Worm (Caenorhabditis elegans): ENCODE data around the gene str-204.

Gene str-204

DNA sequence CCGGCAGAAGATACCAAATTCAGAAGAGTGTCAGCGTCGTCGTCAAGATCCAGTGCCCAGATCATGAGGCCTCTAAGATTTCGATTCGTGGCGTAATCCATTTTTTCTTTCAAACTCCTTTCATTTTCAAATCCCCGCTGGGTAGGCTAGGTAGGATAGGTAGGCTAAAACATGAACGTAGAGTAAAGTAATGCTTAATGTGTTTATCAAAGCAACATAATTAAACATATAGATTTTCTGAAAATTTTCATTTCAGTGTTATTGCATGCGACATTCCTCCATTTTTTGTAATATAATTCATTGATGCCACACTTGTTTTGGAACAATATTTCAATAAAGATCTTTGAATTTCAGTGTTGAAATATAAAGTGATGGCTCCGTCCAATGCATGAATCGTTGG, 30.0 kb upstream of the str-204 start, which contains the start of gene T01C4.8:
Gene T01C4.8 (minus strand): TSS at position 101 of the 400 bp plus-strand sequence.
- no peak for TF ChIP-seq pes-1 (GFP tag; IDR thresholded peaks at IDR 0.05)
- TF ChIP-seq aly-1 (tag; optimal IDR thresholded peaks at IDR 0.05): no peak
- TF ChIP-seq B0310.2 (tag; optimal IDR thresholded peaks at IDR 0.05): no peak
- no peak for TF ChIP-seq hmg-4 (GFP tag; optimal IDR thresholded peaks at IDR 0.05)
- TF ChIP-seq hmbx-1 (tag; optimal IDR thresholded peaks at IDR 0.05): no peak
- TF ChIP-seq tra-4 (tag; optimal IDR thresholded peaks at IDR 0.05): no peak
- TF ChIP-seq flt-1 (GFP tag; IDR thresholded peaks at IDR 0.05): no peak
- TF ChIP-seq sea-1 (GFP tag; conservative IDR thresholded peaks at IDR 0.05): no peak
- TF ChIP-seq ceh-13 (GFP tag; optimal IDR thresholded peaks at IDR 0.05): no peak
- TF ChIP-seq hnd-1 (tag; optimal IDR thresholded peaks at IDR 0.05): no peak
- no peak for TF ChIP-seq F13C5.2 (tag; optimal IDR thresholded peaks at IDR 0.05)
- no peak for TF ChIP-seq tbx-37 (GFP tag; conservative IDR thresholded peaks at IDR 0.05)
- no peak for TF ChIP-seq ama-1 (optimal IDR thresholded peaks at IDR 0.05)
- TF ChIP-seq ets-7 (tag; optimal IDR thresholded peaks at IDR 0.05): no peak
- TF ChIP-seq tbx-11 (GFP tag; IDR thresholded peaks at IDR 0.05): no peak
- no peak for TF ChIP-seq scrt-1 (GFP tag; IDR thresholded peaks at IDR 0.05)
- TF ChIP-seq ceh-36 (tag; optimal IDR thresholded peaks at IDR 0.05): no peak

DNA sequence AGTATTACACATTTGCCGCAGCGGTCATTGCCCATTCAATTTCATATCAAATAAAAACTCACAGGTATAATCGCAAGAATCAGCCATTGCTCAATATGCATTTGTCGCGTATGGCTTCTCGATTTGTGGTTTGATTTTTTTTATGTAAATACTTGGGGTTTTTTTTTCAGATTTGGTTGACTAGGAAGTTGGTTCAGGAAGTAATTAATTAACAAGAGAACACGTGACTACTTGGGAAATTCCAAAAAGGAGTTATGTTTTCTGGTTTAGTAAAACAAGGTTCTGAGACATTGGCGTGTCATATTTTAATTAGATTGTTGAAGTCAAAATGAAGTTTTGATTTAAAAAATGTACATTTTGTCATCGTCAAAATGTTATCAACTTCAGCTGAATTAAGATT, 28.5 kb upstream of the str-204 start, which contains the start of gene srx-36:
Gene srx-36 (minus strand): TSS at position 101 of the 400 bp plus-strand sequence.
- TF ChIP-seq flt-1 (GFP tag; IDR thresholded peaks at IDR 0.05) (no peak), ama-1 (optimal IDR thresholded peaks at IDR 0.05) (no peak), aly-1 (tag; optimal IDR thresholded peaks at IDR 0.05) (no peak), tbx-37 (GFP tag; conservative IDR thresholded peaks at IDR 0.05) (no peak), hnd-1 (tag; optimal IDR thresholded peaks at IDR 0.05) (no peak), ets-7 (tag; optimal IDR thresholded peaks at IDR 0.05) (no peak), sea-1 (GFP tag; conservative IDR thresholded peaks at IDR 0.05) (no peak), B0310.2 (tag; optimal IDR thresholded peaks at IDR 0.05) (no peak), tbx-11 (GFP tag; IDR thresholded peaks at IDR 0.05) (no peak), hmg-4 (GFP tag; optimal IDR thresholded peaks at IDR 0.05) (no peak), pes-1 (GFP tag; IDR thresholded peaks at IDR 0.05) (no peak), ceh-36 (tag; optimal IDR thresholded peaks at IDR 0.05) (no peak), scrt-1 (GFP tag; IDR thresholded peaks at IDR 0.05) (no peak), ceh-13 (GFP tag; optimal IDR thresholded peaks at IDR 0.05) (no peak), tra-4 (tag; optimal IDR thresholded peaks at IDR 0.05) (no peak), F13C5.2 (tag; optimal IDR thresholded peaks at IDR 0.05) (no peak), hmbx-1 (tag; optimal IDR thresholded peaks at IDR 0.05) (no peak)

DNA sequence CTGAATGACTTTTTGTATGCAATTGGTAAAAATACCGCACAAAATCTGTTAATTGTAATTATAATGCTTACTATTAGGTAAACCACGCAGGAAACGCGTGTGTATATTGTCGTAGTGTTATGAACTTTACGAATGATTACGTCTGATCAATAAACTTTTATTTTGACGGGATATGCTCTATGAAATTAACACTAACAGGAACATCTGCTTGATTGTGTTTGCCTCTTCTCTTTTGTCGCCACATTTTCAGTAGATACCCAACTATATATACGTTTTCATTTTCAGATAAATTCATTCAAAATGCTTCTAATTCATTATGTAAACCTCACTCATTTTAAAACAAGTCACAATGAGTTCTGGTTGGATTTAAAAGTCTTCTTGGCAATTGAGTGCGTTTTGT, 27.2 kb upstream of the str-204 start, which contains the start of gene sre-10:
Gene sre-10 (plus strand): TSS at position 301 of the 400 bp plus-strand sequence.
- no peak for TF ChIP-seq aly-1 (tag; optimal IDR thresholded peaks at IDR 0.05)

DNA sequence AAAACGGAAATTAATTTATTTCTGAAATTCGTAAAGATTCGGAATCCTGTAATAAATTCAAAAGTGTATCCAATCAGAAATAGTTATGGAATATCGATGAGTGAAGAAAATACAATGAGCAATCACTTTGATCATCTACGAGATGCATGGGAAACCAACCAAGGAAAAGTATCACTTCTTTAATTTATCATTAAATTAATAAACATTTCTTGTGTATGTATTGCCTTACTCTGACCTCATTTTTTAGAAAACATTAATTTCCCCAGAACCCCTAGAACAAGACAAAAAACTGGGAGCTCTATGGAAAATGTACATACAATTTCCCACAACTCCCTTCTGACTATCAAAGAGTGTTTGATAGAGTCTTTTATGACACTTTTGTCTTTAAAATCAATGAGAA, 25.5 kb upstream of the str-204 start, which contains the start of gene F10D2.16:
Gene F10D2.16 (plus strand): TSS at position 301 of the 400 bp plus-strand sequence.
- TF ChIP-seq hmbx-1 (tag; optimal IDR thresholded peaks at IDR 0.05) (no peak), ceh-13 (GFP tag; optimal IDR thresholded peaks at IDR 0.05) (no peak), tra-4 (tag; optimal IDR thresholded peaks at IDR 0.05) (no peak), F13C5.2 (tag; optimal IDR thresholded peaks at IDR 0.05) (no peak), aly-1 (tag; optimal IDR thresholded peaks at IDR 0.05) (no peak), tbx-37 (GFP tag; conservative IDR thresholded peaks at IDR 0.05) (no peak), hmg-4 (GFP tag; optimal IDR thresholded peaks at IDR 0.05) (no peak), ets-7 (tag; optimal IDR thresholded peaks at IDR 0.05) (no peak), ceh-36 (tag; optimal IDR thresholded peaks at IDR 0.05) (no peak), flt-1 (GFP tag; IDR thresholded peaks at IDR 0.05) (no peak), ama-1 (optimal IDR thresholded peaks at IDR 0.05) (no peak), scrt-1 (GFP tag; IDR thresholded peaks at IDR 0.05) (no peak), pes-1 (GFP tag; IDR thresholded peaks at IDR 0.05) (no peak), B0310.2 (tag; optimal IDR thresholded peaks at IDR 0.05) (no peak), sea-1 (GFP tag; conservative IDR thresholded peaks at IDR 0.05) (no peak), hnd-1 (tag; optimal IDR thresholded peaks at IDR 0.05) (no peak), tbx-11 (GFP tag; IDR thresholded peaks at IDR 0.05) (no peak)

DNA sequence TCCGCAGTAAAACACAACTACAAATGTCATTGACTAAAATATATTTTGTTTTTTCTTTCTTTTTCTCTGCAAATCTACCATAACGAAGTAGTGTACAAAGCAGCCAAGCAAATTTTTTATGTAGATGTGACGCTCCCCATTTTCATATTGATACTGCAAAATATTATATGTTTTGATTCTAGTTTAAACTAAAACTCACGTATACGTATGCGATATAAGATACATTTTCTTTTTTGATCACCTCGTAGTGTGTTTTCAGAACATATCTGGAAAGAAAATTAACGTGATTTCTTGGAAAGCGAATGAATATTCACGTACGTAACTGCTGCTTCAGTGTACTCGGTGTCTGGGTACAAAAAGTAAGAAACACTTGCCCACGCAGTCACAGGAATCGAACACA, 22.6 kb upstream of the str-204 start:
- TF ChIP-seq hnd-1 (tag; optimal IDR thresholded peaks at IDR 0.05): no peak
- no peak for TF ChIP-seq F13C5.2 (tag; optimal IDR thresholded peaks at IDR 0.05)
- TF ChIP-seq tbx-11 (GFP tag; IDR thresholded peaks at IDR 0.05): no peak
- TF ChIP-seq flt-1 (GFP tag; IDR thresholded peaks at IDR 0.05): no peak
- no peak for TF ChIP-seq ets-7 (tag; optimal IDR thresholded peaks at IDR 0.05)
- TF ChIP-seq sea-1 (GFP tag; conservative IDR thresholded peaks at IDR 0.05): no peak
- no peak for TF ChIP-seq aly-1 (tag; optimal IDR thresholded peaks at IDR 0.05)
- TF ChIP-seq ceh-13 (GFP tag; optimal IDR thresholded peaks at IDR 0.05): no peak
- TF ChIP-seq ama-1 (optimal IDR thresholded peaks at IDR 0.05): no peak
- TF ChIP-seq B0310.2 (tag; optimal IDR thresholded peaks at IDR 0.05): no peak
- no peak for TF ChIP-seq hmbx-1 (tag; optimal IDR thresholded peaks at IDR 0.05)
- no peak for TF ChIP-seq tra-4 (tag; optimal IDR thresholded peaks at IDR 0.05)
- no peak for TF ChIP-seq ceh-36 (tag; optimal IDR thresholded peaks at IDR 0.05)
- TF ChIP-seq tbx-37 (GFP tag; conservative IDR thresholded peaks at IDR 0.05): no peak

DNA sequence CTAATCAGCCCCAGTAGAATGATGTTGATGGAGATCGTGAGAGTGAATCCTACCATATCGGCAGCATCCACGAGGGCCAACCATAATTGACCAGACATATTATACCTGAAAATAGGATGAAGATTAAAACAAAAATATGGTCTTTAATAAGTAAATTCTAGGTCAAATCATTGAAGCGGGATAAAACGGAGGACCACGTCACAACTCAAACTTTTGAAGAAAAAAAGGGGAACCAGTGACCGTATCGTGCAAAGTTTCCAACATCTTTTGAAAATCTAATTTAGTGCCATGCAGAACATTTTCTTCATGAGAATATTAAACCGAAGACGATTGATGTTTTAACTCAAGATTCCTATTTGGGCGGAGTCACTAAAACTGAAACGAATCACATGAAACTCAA, 21.2 kb upstream of the str-204 start, which contains the start of gene str-112:
Gene str-112 (minus strand): TSS at position 101 of the 400 bp plus-strand sequence.
- TF ChIP-seq ets-7 (tag; optimal IDR thresholded peaks at IDR 0.05): no peak
- TF ChIP-seq B0310.2 (tag; optimal IDR thresholded peaks at IDR 0.05): no peak
- TF ChIP-seq ceh-36 (tag; optimal IDR thresholded peaks at IDR 0.05): no peak
- TF ChIP-seq flt-1 (GFP tag; IDR thresholded peaks at IDR 0.05): no peak
- no peak for TF ChIP-seq tra-4 (tag; optimal IDR thresholded peaks at IDR 0.05)
- TF ChIP-seq hmbx-1 (tag; optimal IDR thresholded peaks at IDR 0.05): no peak
- TF ChIP-seq F13C5.2 (tag; optimal IDR thresholded peaks at IDR 0.05): no peak
- TF ChIP-seq tbx-37 (GFP tag; conservative IDR thresholded peaks at IDR 0.05): no peak
- no peak for TF ChIP-seq aly-1 (tag; optimal IDR thresholded peaks at IDR 0.05)
- TF ChIP-seq hnd-1 (tag; optimal IDR thresholded peaks at IDR 0.05): no peak
- TF ChIP-seq ama-1 (optimal IDR thresholded peaks at IDR 0.05): no peak
- TF ChIP-seq hmg-4 (GFP tag; optimal IDR thresholded peaks at IDR 0.05): no peak
- no peak for TF ChIP-seq pes-1 (GFP tag; IDR thresholded peaks at IDR 0.05)

DNA sequence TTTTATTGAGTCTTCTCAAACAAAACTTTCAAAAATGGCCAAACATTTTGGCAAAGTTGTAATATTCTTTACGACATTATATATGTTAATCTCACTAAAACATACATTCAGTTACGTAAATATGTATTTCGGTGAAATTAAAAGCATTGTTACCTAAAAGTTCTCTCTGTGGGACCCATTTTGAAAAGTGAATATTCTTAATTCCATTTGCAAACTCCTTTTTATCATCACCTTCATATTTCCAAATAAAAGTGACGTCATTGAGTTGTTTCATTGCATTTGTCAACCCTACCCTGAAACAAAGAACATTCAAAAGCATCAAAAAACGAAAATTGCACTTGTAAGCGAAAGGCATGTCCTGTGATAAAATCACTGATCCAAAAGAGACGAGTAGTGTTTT, 19.1 kb upstream of the str-204 start:
- no peak for TF ChIP-seq ama-1 (optimal IDR thresholded peaks at IDR 0.05)
- TF ChIP-seq tbx-11 (GFP tag; IDR thresholded peaks at IDR 0.05): no peak
- no peak for TF ChIP-seq hmbx-1 (tag; optimal IDR thresholded peaks at IDR 0.05)
- no peak for TF ChIP-seq sea-1 (GFP tag; conservative IDR thresholded peaks at IDR 0.05)
- TF ChIP-seq hmg-4 (GFP tag; optimal IDR thresholded peaks at IDR 0.05): no peak
- no peak for TF ChIP-seq tra-4 (tag; optimal IDR thresholded peaks at IDR 0.05)
- no peak for TF ChIP-seq ceh-36 (tag; optimal IDR thresholded peaks at IDR 0.05)
- TF ChIP-seq ets-7 (tag; optimal IDR thresholded peaks at IDR 0.05): no peak
- no peak for TF ChIP-seq tbx-37 (GFP tag; conservative IDR thresholded peaks at IDR 0.05)
- TF ChIP-seq flt-1 (GFP tag; IDR thresholded peaks at IDR 0.05): no peak
- TF ChIP-seq aly-1 (tag; optimal IDR thresholded peaks at IDR 0.05): no peak
- TF ChIP-seq scrt-1 (GFP tag; IDR thresholded peaks at IDR 0.05): no peak
- no peak for TF ChIP-seq ceh-13 (GFP tag; optimal IDR thresholded peaks at IDR 0.05)
- no peak for TF ChIP-seq pes-1 (GFP tag; IDR thresholded peaks at IDR 0.05)
- no peak for TF ChIP-seq F13C5.2 (tag; optimal IDR thresholded peaks at IDR 0.05)
- TF ChIP-seq hnd-1 (tag; optimal IDR thresholded peaks at IDR 0.05): no peak
- no peak for TF ChIP-seq B0310.2 (tag; optimal IDR thresholded peaks at IDR 0.05)
